Fruit fly (Drosophila melanogaster) whole organism, pupa: ENCODE data around the gene CG8641.

Experiments used
- CG10348 ChIP-seq: fragments of 200-800 bp; sonication (Bioruptor generic); IDR thresholded peaks from 2 replicates; pipeline ENCODE4 v1.3.6; 2022; ENCODE audit warnings: missing biosample characterization, missing genetic modification characterization
- CG12605 ChIP-seq: fragments of 200-800 bp; sonication (Bioruptor generic); IDR thresholded peaks from 2 replicates; pipeline ENCODE4 v1.3.6; 2022; ENCODE audit warnings: missing biosample characterization, missing genetic modification characterization
- CG13204 ChIP-seq: fragments of 200-800 bp; sonication (Bioruptor generic); optimal IDR thresholded peaks from 2 replicates; lab custom pipeline; 2018; ENCODE audit warnings: missing biosample characterization, mild to moderate bottlenecking, missing genetic modification characterization, moderate library complexity
- CG14655 ChIP-seq: fragments of 200-800 bp; sonication (Bioruptor generic); optimal IDR thresholded peaks from 3 replicates; lab custom pipeline; 2017; ENCODE audit warnings: mild to moderate bottlenecking, missing biosample characterization, missing genetic modification reagents, missing genetic modification characterization
- CG15710 ChIP-seq: fragments of 200-800 bp; sonication (Bioruptor generic); optimal IDR thresholded peaks from 2 replicates; lab custom pipeline; 2018; ENCODE audit warnings: missing biosample characterization, mild to moderate bottlenecking, missing genetic modification characterization, moderate library complexity
- CG17806 ChIP-seq: fragments of 200-800 bp; sonication (Bioruptor generic); optimal IDR thresholded peaks from 2 replicates; lab custom pipeline; 2018; ENCODE audit warnings: missing biosample characterization, mild to moderate bottlenecking, missing genetic modification characterization, moderate library complexity
- CG32121 ChIP-seq: fragments of 200-800 bp; sonication (Bioruptor generic); IDR thresholded peaks from 2 replicates; pipeline ENCODE4 v1.3.6; 2022; ENCODE audit warnings: missing biosample characterization, missing genetic modification characterization
- CG34367 ChIP-seq: fragments of 200-800 bp; sonication (Bioruptor generic); optimal IDR thresholded peaks from 2 replicates; lab custom pipeline; 2018; ENCODE audit warnings: missing biosample characterization, mild to moderate bottlenecking, missing genetic modification characterization
- CG4496 ChIP-seq: fragments of 200-800 bp; sonication (Bioruptor generic); IDR thresholded peaks from 3 replicates; pipeline ENCODE4 v1.3.6; 2022; ENCODE audit warnings: missing biosample characterization, missing genetic modification characterization
- CG8159 ChIP-seq: fragments of 200-800 bp; sonication (Bioruptor generic); optimal IDR thresholded peaks from 3 replicates; lab custom pipeline; 2018; ENCODE audit warnings: missing biosample characterization, mild to moderate bottlenecking, missing genetic modification characterization, moderate library complexity
- CG8301 ChIP-seq: fragments of 200-800 bp; sonication (Bioruptor generic); optimal IDR thresholded peaks from 2 replicates; lab custom pipeline; 2018; ENCODE audit warnings: missing biosample characterization, mild to moderate bottlenecking, missing genetic modification characterization
- CG9948 ChIP-seq: fragments of 200-800 bp; sonication (Bioruptor generic); optimal IDR thresholded peaks from 2 replicates; lab custom pipeline; 2018; ENCODE audit warnings: missing biosample characterization, mild to moderate bottlenecking, missing genetic modification characterization, moderate library complexity
- D1 ChIP-seq: fragments of 200-800 bp; sonication (Bioruptor generic); optimal IDR thresholded peaks from 2 replicates; lab custom pipeline; 2018; ENCODE audit warnings: missing biosample characterization, mild to moderate bottlenecking, missing genetic modification characterization, moderate library complexity
- EcR ChIP-seq: fragments of 200-800 bp; sonication (Bioruptor generic); optimal IDR thresholded peaks from 3 replicates; lab custom pipeline; 2019; ENCODE audit warnings: missing biosample characterization, missing genetic modification characterization, mild to moderate bottlenecking, moderate library complexity, missing genetic modification reagents
- Ets98B ChIP-seq: fragments of 200-800 bp; sonication (Bioruptor generic); IDR thresholded peaks from 2 replicates; pipeline ENCODE4 v1.3.6; 2022; ENCODE audit warnings: missing biosample characterization, missing genetic modification characterization
- Pif1A ChIP-seq: fragments of 200-800 bp; sonication (Bioruptor generic); optimal IDR thresholded peaks from 3 replicates; lab custom pipeline; 2016; ENCODE audit warnings: missing biosample characterization, missing genetic modification characterization
- Pif1B ChIP-seq: fragments of 200-800 bp; sonication (Bioruptor generic); optimal IDR thresholded peaks from 3 replicates; lab custom pipeline; 2016; ENCODE audit warnings: missing biosample characterization, missing genetic modification characterization
- Snoo ChIP-seq: fragments of 200-800 bp; sonication (Bioruptor generic); optimal IDR thresholded peaks from 3 replicates; lab custom pipeline; 2017; ENCODE audit warnings: missing biosample characterization, mild to moderate bottlenecking, missing genetic modification characterization, inconsistent platforms
- fd96Ca ChIP-seq: fragments of 200-800 bp; sonication (Bioruptor generic); IDR thresholded peaks from 3 replicates; pipeline ENCODE4 v1.3.6; 2022; ENCODE audit warnings: missing biosample characterization, missing genetic modification characterization
- gl ChIP-seq: fragments of 200-800 bp; sonication (Bioruptor generic); optimal IDR thresholded peaks from 2 replicates; lab custom pipeline; 2018; ENCODE audit warnings: missing biosample characterization, mild to moderate bottlenecking, missing genetic modification characterization
- rn ChIP-seq: fragments of 200-800 bp; sonication (Bioruptor generic); IDR thresholded peaks from 2 replicates; pipeline ENCODE4 v1.3.6; 2022; ENCODE audit warnings: missing biosample characterization, missing genetic modification characterization

The CG8641 gene

DNA sequence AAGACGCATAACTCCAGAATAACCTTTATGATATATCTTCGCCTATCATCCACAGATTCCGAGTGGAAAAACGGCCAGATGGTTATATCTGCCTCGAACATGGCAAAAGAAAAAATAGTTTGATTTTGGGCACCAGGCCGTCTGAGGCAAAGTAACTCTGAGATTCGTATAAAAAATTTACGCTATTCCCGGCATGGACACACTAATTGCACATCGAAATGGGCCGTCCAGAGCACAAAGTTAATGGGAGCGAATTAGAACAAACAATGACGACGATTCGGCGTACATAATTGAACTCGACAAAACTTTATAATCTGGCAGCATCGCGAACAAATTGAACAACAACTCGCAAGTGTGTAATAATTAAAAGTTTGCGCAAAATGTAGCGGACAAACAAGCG is 8.2 kb downstream of the CG8641 start, which contains the start of gene CG32391:
TSS of gene CG32391 (minus strand) at position 101 of the 400 bp plus-strand sequence.
- no peak for TF ChIP-seq CG4496 (GFP tag; lab: Robert Waterston, UW)
- TF ChIP-seq CG14655 (GFP tag; lab: Kevin White, UChicago) = no peak
- no peak for TF ChIP-seq D1 (tag; lab: Kevin White, UChicago)

DNA sequence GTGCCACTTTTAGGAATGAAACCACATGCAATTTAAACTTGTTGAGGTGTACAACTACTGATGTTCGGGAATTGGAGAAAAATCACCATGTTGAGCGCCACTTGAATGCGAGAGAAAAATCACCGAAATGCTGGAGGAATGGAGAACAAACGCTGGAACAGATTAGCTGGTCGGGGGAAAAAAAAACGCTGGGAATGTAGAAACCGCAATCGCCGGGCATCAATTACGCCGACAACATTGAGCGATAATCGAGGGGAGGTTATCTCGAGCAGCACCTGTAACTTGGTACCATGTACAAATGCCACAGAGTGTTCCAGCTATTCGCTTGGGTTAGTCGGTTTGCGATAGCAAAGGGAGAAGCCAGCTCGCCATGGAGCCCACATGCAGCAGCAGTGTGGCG is 11.2 kb downstream of the CG8641 start, which contains the start of gene CG14823:
TSS of gene CG14823 (plus strand) at position 301 of the 400 bp plus-strand sequence.
- TF ChIP-seq fd96Ca (GFP tag; lab: Robert Waterston, UW) (no peak), CG9948 (tag; lab: Kevin White, UChicago) (no peak), CG15710 (tag; lab: Kevin White, UChicago) (no peak), D1 (tag; lab: Kevin White, UChicago) (no peak), CG14655 (GFP tag; lab: Kevin White, UChicago) (no peak), rn (GFP tag; lab: Robert Waterston, UW) (no peak), Snoo (no peak), EcR (no peak), CG4496 (GFP tag; lab: Robert Waterston, UW) (no peak), CG12605 (no peak), CG8159 (tag; lab: Kevin White, UChicago) (no peak), gl (tag; lab: Kevin White, UChicago) (no peak), CG8301 (tag; lab: Kevin White, UChicago) (no peak), CG34367 (no peak)

DNA sequence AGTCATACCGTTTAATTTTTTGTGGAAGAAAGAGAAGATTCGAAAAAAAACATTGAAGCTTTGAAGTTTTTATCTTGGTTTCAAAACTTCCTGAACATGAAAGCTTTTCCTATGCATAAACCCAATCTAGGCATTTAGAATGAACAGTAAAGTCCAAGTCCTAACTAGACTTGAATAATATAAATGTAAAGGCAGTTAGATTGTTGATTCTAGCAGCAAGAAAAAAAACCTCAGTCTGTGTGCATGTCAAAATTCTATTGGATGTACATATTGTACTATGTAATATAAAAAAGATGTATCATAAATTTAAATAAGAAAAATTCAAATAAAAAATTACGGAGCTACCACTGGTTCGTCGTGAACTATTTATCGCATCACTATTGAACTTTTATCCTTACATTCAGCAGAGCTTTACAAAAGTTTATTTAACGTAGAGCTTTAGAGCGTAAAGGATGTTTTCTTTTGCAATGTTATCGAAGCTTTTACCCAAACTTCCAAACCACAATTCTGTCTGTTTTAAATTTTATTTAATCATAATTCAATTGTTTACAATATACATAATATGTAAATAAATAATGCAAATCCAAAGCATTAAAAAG is 18.8 kb downstream of the CG8641 start:
- TF ChIP-seq Snoo (no peak), CG4496 (GFP tag; lab: Robert Waterston, UW) (no peak), CG32121 (GFP tag; lab: Robert Waterston, UW) (no peak), gl (tag; lab: Kevin White, UChicago) (no peak), Pif1A (GFP tag; lab: Kevin White, UChicago) (no peak), CG8301 (tag; lab: Kevin White, UChicago) (no peak), rn (GFP tag; lab: Robert Waterston, UW) (no peak), CG12605 (no peak), CG9948 (tag; lab: Kevin White, UChicago) (no peak), Ets98B (GFP tag; lab: Robert Waterston, UW) (no peak), CG34367 (no peak), EcR (no peak), Pif1B (no peak), CG10348 (GFP tag; lab: Robert Waterston, UW) (no peak), fd96Ca (GFP tag; lab: Robert Waterston, UW) (no peak), CG15710 (tag; lab: Kevin White, UChicago) (no peak), CG13204 (GFP tag; lab: Kevin White, UChicago) (no peak), D1 (tag; lab: Kevin White, UChicago) (no peak), CG17806 (tag; lab: Kevin White, UChicago) (no peak)

DNA sequence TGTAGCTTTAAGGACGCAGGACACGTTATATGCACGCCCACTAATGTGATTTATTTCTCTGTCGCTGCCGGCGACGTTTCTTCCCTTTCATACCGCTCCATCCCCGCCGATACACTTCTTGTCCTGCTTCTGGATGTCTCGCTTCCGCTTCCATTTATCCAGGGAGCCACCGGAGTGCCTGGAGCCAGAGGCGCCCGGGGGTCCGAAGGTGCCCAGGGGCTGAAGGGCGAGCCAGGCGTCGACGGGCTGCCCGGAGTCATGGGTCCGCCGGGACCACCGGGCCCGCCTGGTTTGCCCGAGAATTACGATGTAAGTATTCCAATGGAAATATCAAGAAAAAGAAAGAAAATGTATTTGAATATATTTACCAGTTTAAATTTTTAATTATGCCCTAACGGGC is 39.4 kb downstream of the CG8641 start:
- no peak for TF ChIP-seq CG12605
- no peak for TF ChIP-seq CG32121 (GFP tag; lab: Robert Waterston, UW)
- TF ChIP-seq EcR = no peak
- TF ChIP-seq CG34367 = no peak
- no peak for TF ChIP-seq CG14655 (GFP tag; lab: Kevin White, UChicago)
- TF ChIP-seq CG10348 (GFP tag; lab: Robert Waterston, UW) = no peak
- TF ChIP-seq CG15710 (tag; lab: Kevin White, UChicago) = no peak
- TF ChIP-seq Ets98B (GFP tag; lab: Robert Waterston, UW) = no peak
- TF ChIP-seq gl (tag; lab: Kevin White, UChicago) = no peak
- TF ChIP-seq D1 (tag; lab: Kevin White, UChicago) = no peak
- TF ChIP-seq CG9948 (tag; lab: Kevin White, UChicago) = no peak

DNA sequence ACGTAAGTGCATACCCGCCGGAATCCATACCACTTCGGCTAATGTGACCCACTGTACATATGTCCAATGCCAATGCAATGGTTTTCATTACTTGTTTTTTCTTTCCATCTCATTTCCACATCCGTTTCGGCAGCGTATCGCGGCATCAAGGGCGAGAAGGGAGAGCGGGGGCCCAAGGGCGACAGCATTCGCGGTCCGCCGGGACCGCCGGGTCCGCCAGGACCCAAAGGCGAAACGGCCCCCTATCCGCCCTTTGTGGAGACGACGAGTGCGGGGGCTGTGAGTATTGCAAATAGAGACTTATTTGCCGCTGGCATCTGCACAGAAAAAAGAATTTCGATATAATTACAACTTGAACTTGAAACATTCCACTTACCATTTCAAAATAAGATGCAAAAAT is 42.2 kb downstream of the CG8641 start:
- TF ChIP-seq CG12605 = no peak
- TF ChIP-seq CG9948 (tag; lab: Kevin White, UChicago) = no peak
- TF ChIP-seq fd96Ca (GFP tag; lab: Robert Waterston, UW) = no peak
- TF ChIP-seq, all 21 proteins: peak for 0

DNA sequence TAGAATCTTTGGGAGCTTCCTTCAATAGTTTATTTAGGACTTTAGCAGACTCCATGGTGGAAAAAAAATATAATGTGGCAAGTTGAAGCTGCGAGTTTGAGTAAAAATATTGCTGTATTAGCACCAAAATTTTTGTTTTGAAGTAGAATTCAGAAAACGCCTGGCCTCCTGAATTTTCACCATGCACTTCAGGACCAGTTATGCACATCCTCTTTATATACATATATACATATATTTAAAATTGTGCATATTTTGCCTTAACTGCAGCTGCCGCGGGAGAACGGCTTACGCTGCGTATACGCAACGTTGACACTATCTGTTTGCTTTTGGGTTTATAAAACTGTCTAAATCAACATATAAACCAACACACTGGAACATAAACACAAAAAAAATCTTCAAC is 50.6 kb downstream of the CG8641 start, which contains the start of gene CG17744:
TSS of gene CG17744 (minus strand) at position 101 of the 400 bp plus-strand sequence.
- TF ChIP-seq Pif1B = no peak
- no peak for TF ChIP-seq CG13204 (GFP tag; lab: Kevin White, UChicago)
- TF ChIP-seq gl (tag; lab: Kevin White, UChicago) = no peak
- TF ChIP-seq EcR = no peak
- TF ChIP-seq CG8159 (tag; lab: Kevin White, UChicago) = no peak
- no peak for TF ChIP-seq CG9948 (tag; lab: Kevin White, UChicago)
- TF ChIP-seq rn (GFP tag; lab: Robert Waterston, UW) = no peak
- no peak for TF ChIP-seq CG15710 (tag; lab: Kevin White, UChicago)
- TF ChIP-seq CG32121 (GFP tag; lab: Robert Waterston, UW) = no peak
- TF ChIP-seq CG10348 (GFP tag; lab: Robert Waterston, UW) = no peak
